2 fruit fly cellular contexts compared by ENCODE assay signal in the genomic region with DNA sequence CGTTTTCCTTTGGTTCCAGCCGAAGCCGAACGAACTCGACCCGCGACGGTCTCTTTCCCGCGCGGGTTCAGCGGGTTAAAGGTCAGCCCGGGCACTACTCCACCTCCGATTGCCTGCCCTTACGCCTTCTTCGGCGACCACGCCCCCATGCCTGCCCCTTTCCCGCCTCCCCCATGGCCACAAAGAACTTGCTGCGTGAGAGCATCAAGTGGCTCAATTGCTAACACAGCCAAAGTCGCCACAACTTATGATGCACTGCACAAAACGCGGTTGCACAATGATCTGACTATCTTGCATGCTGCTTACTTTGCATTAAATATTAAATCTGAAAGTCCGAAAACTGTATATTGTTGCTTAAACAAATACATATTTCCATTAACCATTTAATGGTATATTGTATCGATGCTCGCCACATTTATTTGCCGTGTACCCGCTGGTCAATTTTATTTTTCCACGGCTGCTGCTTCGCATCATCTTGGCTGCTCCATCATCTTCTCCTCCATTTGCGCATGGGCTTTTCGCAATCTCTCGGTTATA.
TF ChIP-seq lines count a peak whose summit lies in the region.

No protein-coding gene starts in this region.

TF ChIP-seq in whole organism, embryonic, 481 proteins besides CTCF, POLR2A, EP300 and RAD21 (continued from another document and continues in another):
- TF ChIP-seq gem (tag; optimal IDR thresholded peaks at IDR 0.05; lab: Kevin White, UChicago) (peak; percentile 44), maf-S (GFP tag; optimal IDR thresholded peaks at IDR 0.05; lab: Kevin White, UChicago) (no peak), D19B (GFP tag; optimal IDR thresholded peaks at IDR 0.05; lab: Kevin White, UChicago) (no peak), CG11093 (GFP tag; IDR thresholded peaks at IDR 0.05; lab: Robert Waterston, UW) (no peak), CG1603 (tag; optimal IDR thresholded peaks at IDR 0.05; lab: Kevin White, UChicago) (peak; percentile 62), CG16863 (GFP tag; optimal IDR thresholded peaks at IDR 0.05; lab: Kevin White, UChicago) (no peak), lmd (GFP tag; IDR thresholded peaks at IDR 0.05; lab: Robert Waterston, UW) (0 out of 2 replicates have a peak, but pooled peaks have one; percentile 7), pan (optimal IDR thresholded peaks at IDR 0.05; lab: Kevin White, UChicago) (no peak), pan (GFP tag; optimal IDR thresholded peaks at IDR 0.05 in 1 of 2, IDR thresholded peaks at IDR 0.05 in 1 of 2) (peak in 1 of 2 experiments; percentile 8), CG2199 (GFP tag; IDR thresholded peaks at IDR 0.05; lab: Robert Waterston, UW) (0 out of 3 replicates have a peak, but pooled peaks have one; percentile 35), gsb-n (tag; optimal IDR thresholded peaks at IDR 0.05; lab: Kevin White, UChicago) (peak; percentile 41), HLH3B (GFP tag; IDR thresholded peaks at IDR 0.05; lab: Robert Waterston, UW) (0 out of 2 replicates have a peak, but pooled peaks have one; percentile 15), stc (GFP tag; IDR thresholded peaks at IDR 0.05; lab: Robert Waterston, UW) (no peak), Ravus (GFP tag; IDR thresholded peaks at IDR 0.05; lab: Robert Waterston, UW) (no peak), ara (GFP tag; IDR thresholded peaks at IDR 0.05; lab: Robert Waterston, UW) (peak; percentile 44; the same call in 1 of the 2 replicates), Sox102F (GFP tag; optimal IDR thresholded peaks at IDR 0.05; lab: Kevin White, UChicago) (peak; percentile 15), CG34422 (GFP tag; IDR thresholded peaks at IDR 0.05; lab: Robert Waterston, UW) (0 out of 3 replicates have a peak, but pooled peaks have one; percentile 11), CG16779 (GFP tag; IDR thresholded peaks at IDR 0.05; lab: Robert Waterston, UW) (no peak), ci (GFP tag; IDR thresholded peaks at IDR 0.05; lab: Robert Waterston, UW) (peak; percentile 15; the same call in 1 of the 3 replicates), zfh1 (GFP tag; IDR thresholded peaks at IDR 0.05; lab: Robert Waterston, UW) (0 out of 3 replicates have a peak, but pooled peaks have one; percentile 38), phol (tag; optimal IDR thresholded peaks at IDR 0.05; lab: Kevin White, UChicago) (peak; percentile 37), CG17802 (tag; optimal IDR thresholded peaks at IDR 0.05; lab: Kevin White, UChicago) (peak; percentile 1), NFAT (GFP tag; IDR thresholded peaks at IDR 0.05; lab: Robert Waterston, UW) (no peak), nerfin-2 (GFP tag; IDR thresholded peaks at IDR 0.05; lab: Robert Waterston, UW; ENCODE audit: partially characterized antibody) (no peak), rib (GFP tag; IDR thresholded peaks at IDR 0.05; lab: Robert Waterston, UW) (no peak), dmrt11E (tag; optimal IDR thresholded peaks at IDR 0.05; lab: Kevin White, UChicago) (peak; percentile 34), CG18262 (tag; optimal IDR thresholded peaks at IDR 0.05; lab: Kevin White, UChicago) (peak; percentile 13), hkb (optimal IDR thresholded peaks at IDR 0.05; lab: Kevin White, UChicago) (no peak), hkb (GFP tag; IDR thresholded peaks at IDR 0.05; lab: Robert Waterston, UW) (peak; percentile 50; the same call in 1 of the 2 replicates), az2 (GFP tag; optimal IDR thresholded peaks at IDR 0.05; lab: Kevin White, UChicago) (no peak), CG14710 (tag; optimal IDR thresholded peaks at IDR 0.05; lab: Kevin White, UChicago) (peak; percentile 2), schlank (tag; optimal IDR thresholded peaks at IDR 0.05; lab: Kevin White, UChicago) (no peak), pum (GFP tag; optimal IDR thresholded peaks at IDR 0.05; lab: Kevin White, UChicago) (peak; percentile 7), Med (GFP tag; lab: Kevin White, UChicago) (no peak), CG30431 (GFP tag; optimal IDR thresholded peaks at IDR 0.05; lab: Kevin White, UChicago) (no peak), CG2116 (GFP tag; optimal IDR thresholded peaks at IDR 0.05; lab: Kevin White, UChicago) (no peak), Awh (GFP tag; IDR thresholded peaks at IDR 0.05; lab: Robert Waterston, UW) (peak; percentile 54; the same call in 1 of the 2 replicates), fd102C (GFP tag; optimal IDR thresholded peaks at IDR 0.05; lab: Kevin White, UChicago) (no peak), Hr78 (GFP tag; optimal IDR thresholded peaks at IDR 0.05; lab: Kevin White, UChicago) (peak in 1 of 2 experiments; percentile 60), BEAF-32 (GFP tag; optimal IDR thresholded peaks at IDR 0.05; lab: Kevin White, UChicago) (no peak), CG11504 (tag; optimal IDR thresholded peaks at IDR 0.05; lab: Kevin White, UChicago) (peak; percentile 17), Bdp1 (GFP tag; optimal IDR thresholded peaks at IDR 0.05; lab: Kevin White, UChicago) (no peak), ind (GFP tag; optimal IDR thresholded peaks at IDR 0.05; lab: Kevin White, UChicago) (no peak), ems (GFP tag; optimal IDR thresholded peaks at IDR 0.05; lab: Kevin White, UChicago) (no peak), repo (GFP tag; optimal IDR thresholded peaks at IDR 0.05; lab: Kevin White, UChicago) (no peak), sens (GFP tag; lab: Kevin White, UChicago) (peak; percentile 70), slbo (GFP tag; IDR thresholded peaks at IDR 0.05; lab: Robert Waterston, UW) (peak; percentile 30; the same call in 1 of the 2 replicates), trem (tag; optimal IDR thresholded peaks at IDR 0.05; lab: Kevin White, UChicago) (no peak), Pdp1 (GFP tag; optimal IDR thresholded peaks at IDR 0.05; lab: Kevin White, UChicago) (peak in 1 of 2 experiments; percentile 4), Dip3 (GFP tag; optimal IDR thresholded peaks at IDR 0.05; lab: Kevin White, UChicago) (no peak), CG13123 (GFP tag; optimal IDR thresholded peaks at IDR 0.05; lab: Kevin White, UChicago) (no peak), CG6689 (GFP tag; IDR thresholded peaks at IDR 0.05; lab: Robert Waterston, UW) (peak; percentile 40; the same call in 1 of the 2 replicates), pita (GFP tag; optimal IDR thresholded peaks at IDR 0.05; lab: Kevin White, UChicago) (no peak), row (GFP tag; IDR thresholded peaks at IDR 0.05; lab: Robert Waterston, UW) (0 out of 3 replicates have a peak, but pooled peaks have one; percentile 19), CG10979 (tag; optimal IDR thresholded peaks at IDR 0.05; lab: Kevin White, UChicago) (peak; percentile 29), salm (tag; optimal IDR thresholded peaks at IDR 0.05; lab: Kevin White, UChicago) (no peak), CG17328 (GFP tag; IDR thresholded peaks at IDR 0.05; lab: Robert Waterston, UW) (0 out of 2 replicates have a peak, but pooled peaks have one; percentile 23), bsh (GFP tag; optimal IDR thresholded peaks at IDR 0.05; lab: Kevin White, UChicago) (peak in 1 of 2 experiments; percentile 18), HmgZ (tag; optimal IDR thresholded peaks at IDR 0.05; lab: Kevin White, UChicago) (no peak), CG7839 (tag; optimal IDR thresholded peaks at IDR 0.05; lab: Kevin White, UChicago) (peak; percentile 9), sisA (GFP tag; IDR thresholded peaks at IDR 0.05; lab: Robert Waterston, UW) (0 out of 2 replicates have a peak, but pooled peaks have one; percentile 6)

TF ChIP-seq in whole organism, prepupa, 60 proteins besides CTCF, POLR2A, EP300 and RAD21 (continued from another document):
- TF ChIP-seq Eip75B (GFP tag; optimal IDR thresholded peaks at IDR 0.05; lab: Kevin White, UChicago): peak; percentile 25
- TF ChIP-seq ss (GFP tag; optimal IDR thresholded peaks at IDR 0.05; lab: Kevin White, UChicago): no peak
- no peak for TF ChIP-seq CG16779 (tag; optimal IDR thresholded peaks at IDR 0.05; lab: Kevin White, UChicago)
- TF ChIP-seq CG6276 (GFP tag; optimal IDR thresholded peaks at IDR 0.05; lab: Kevin White, UChicago): no peak
- peak; percentile 43 for TF ChIP-seq CG10669 (GFP tag; optimal IDR thresholded peaks at IDR 0.05; lab: Kevin White, UChicago)
- TF ChIP-seq eg (GFP tag; IDR thresholded peaks at IDR 0.05; lab: Robert Waterston, UW): 0 out of 3 replicates have a peak, but pooled peaks have one; percentile 45
- TF ChIP-seq Hr39 (GFP tag; optimal IDR thresholded peaks at IDR 0.05; lab: Kevin White, UChicago): peak; percentile 51
- TF ChIP-seq CG6163 (GFP tag; IDR thresholded peaks at IDR 0.05; lab: Robert Waterston, UW): peak; percentile 58
- no peak for TF ChIP-seq fkh (GFP tag; optimal IDR thresholded peaks at IDR 0.05; lab: Kevin White, UChicago)
- TF ChIP-seq CG8632 (GFP tag; optimal IDR thresholded peaks at IDR 0.05; lab: Kevin White, UChicago): peak; percentile 14
- no peak for TF ChIP-seq CG4318 (GFP tag; optimal IDR thresholded peaks at IDR 0.05; lab: Kevin White, UChicago)
- peak; percentile 57 for TF ChIP-seq esn (GFP tag; optimal IDR thresholded peaks at IDR 0.05; lab: Kevin White, UChicago)
- peak; percentile 18 for TF ChIP-seq Hr4 (GFP tag; optimal IDR thresholded peaks at IDR 0.05; lab: Kevin White, UChicago)
- TF ChIP-seq pdm3 (GFP tag; optimal IDR thresholded peaks at IDR 0.05; lab: Kevin White, UChicago): peak; percentile 12
- TF ChIP-seq svp (GFP tag; lab: Kevin White, UChicago): peak; percentile 75
- TF ChIP-seq CG6808 (GFP tag; optimal IDR thresholded peaks at IDR 0.05; lab: Kevin White, UChicago): peak; percentile 53
- no peak for TF ChIP-seq Blimp-1 (GFP tag; optimal IDR thresholded peaks at IDR 0.05; lab: Kevin White, UChicago)
- TF ChIP-seq Ets96B (tag; optimal IDR thresholded peaks at IDR 0.05; lab: Kevin White, UChicago): peak; percentile 13
- peak; percentile 32; the same call in 1 of the 2 replicates for TF ChIP-seq CG15336 (GFP tag; IDR thresholded peaks at IDR 0.05; lab: Robert Waterston, UW)
- TF ChIP-seq CG31627 (GFP tag; optimal IDR thresholded peaks at IDR 0.05; lab: Kevin White, UChicago): peak; percentile 24
- TF ChIP-seq Sox102F (GFP tag; optimal IDR thresholded peaks at IDR 0.05; lab: Kevin White, UChicago): peak; percentile 57
- TF ChIP-seq CG9139 (GFP tag; optimal IDR thresholded peaks at IDR 0.05; lab: Kevin White, UChicago): no peak
- peak; percentile 28 for TF ChIP-seq CG34406 (GFP tag; optimal IDR thresholded peaks at IDR 0.05; lab: Kevin White, UChicago)
- peak; percentile 42 for TF ChIP-seq lz (GFP tag; optimal IDR thresholded peaks at IDR 0.05; lab: Kevin White, UChicago)
- peak; percentile 36; the same call in 1 of the 3 replicates for TF ChIP-seq CG8119 (GFP tag; IDR thresholded peaks at IDR 0.05; lab: Robert Waterston, UW)
- TF ChIP-seq spab (GFP tag; optimal IDR thresholded peaks at IDR 0.05; lab: Kevin White, UChicago): peak; percentile 28
- peak; percentile 45 for TF ChIP-seq topi (GFP tag; optimal IDR thresholded peaks at IDR 0.05; lab: Kevin White, UChicago)
- no peak for TF ChIP-seq Sox15 (GFP tag; optimal IDR thresholded peaks at IDR 0.05; lab: Kevin White, UChicago)
- peak; percentile 18 for TF ChIP-seq Sox14 (GFP tag; optimal IDR thresholded peaks at IDR 0.05; lab: Kevin White, UChicago)
- TF ChIP-seq net (GFP tag; optimal IDR thresholded peaks at IDR 0.05; lab: Kevin White, UChicago): no peak
- no peak for TF ChIP-seq acj6 (GFP tag; optimal IDR thresholded peaks at IDR 0.05; lab: Kevin White, UChicago)
- TF ChIP-seq fd85E (GFP tag; optimal IDR thresholded peaks at IDR 0.05; lab: Kevin White, UChicago): no peak
- peak; percentile 39 for TF ChIP-seq CG3919 (GFP tag; optimal IDR thresholded peaks at IDR 0.05; lab: Kevin White, UChicago)
- TF ChIP-seq Ets21C (GFP tag; optimal IDR thresholded peaks at IDR 0.05; lab: Kevin White, UChicago): peak; percentile 18
- TF ChIP-seq Lpt (GFP tag; optimal IDR thresholded peaks at IDR 0.05; lab: Kevin White, UChicago): no peak
- peak; percentile 42 for TF ChIP-seq CG10631 (GFP tag; optimal IDR thresholded peaks at IDR 0.05; lab: Kevin White, UChicago)
- TF ChIP-seq OdsH (GFP tag; optimal IDR thresholded peaks at IDR 0.05; lab: Kevin White, UChicago): peak; percentile 8
- peak; percentile 4 for TF ChIP-seq dsx (GFP tag; optimal IDR thresholded peaks at IDR 0.05; lab: Kevin White, UChicago; ENCODE audit: poor library complexity, severe bottlenecking)
TF ChIP-seq in whole organism, prepupa: peak in this region for 38.
